Fruit fly (Drosophila melanogaster) whole organism, prepupa: ENCODE measurements around the gene Dtg.

Experiments
- CG10631 ChIP-seq: fragments of 200-800 bp; sonication (Bioruptor generic); optimal IDR thresholded peaks from 2 replicates; lab custom pipeline; 2016; ENCODE audit warnings: missing biosample characterization, missing genetic modification characterization
- CG11762 ChIP-seq: fragments of 200-800 bp; sonication (Bioruptor generic); optimal IDR thresholded peaks from 3 replicates; lab custom pipeline; 2016; ENCODE audit warnings: missing biosample characterization, missing genetic modification characterization; ENCODE audit not compliant: insufficient read depth
- CG31627 ChIP-seq: fragments of 200-800 bp; sonication (Bioruptor generic); optimal IDR thresholded peaks from 3 replicates; lab custom pipeline; 2016; ENCODE audit warnings: missing biosample characterization, missing genetic modification characterization
- CG6808 ChIP-seq: fragments of 200-800 bp; sonication (Bioruptor generic); optimal IDR thresholded peaks from 3 replicates; lab custom pipeline; 2017; ENCODE audit warnings: missing biosample characterization, missing genetic modification characterization, mild to moderate bottlenecking, moderate library complexity, missing genetic modification reagents
- Hr39 ChIP-seq: fragments of 200-800 bp; sonication (Bioruptor generic); optimal IDR thresholded peaks from 2 replicates; lab custom pipeline; 2016; ENCODE audit warnings: missing biosample characterization, missing genetic modification characterization
- Sox14 ChIP-seq: fragments of 200-800 bp; sonication (Bioruptor generic); optimal IDR thresholded peaks from 3 replicates; lab custom pipeline; 2016; ENCODE audit warnings: missing biosample characterization, missing genetic modification characterization
- dac ChIP-seq: fragments of 200-800 bp; sonication (Bioruptor generic); optimal IDR thresholded peaks from 2 replicates; lab custom pipeline; 2017; ENCODE audit warnings: missing biosample characterization, mild to moderate bottlenecking, missing genetic modification characterization
- salr ChIP-seq, 2 experiments: fragments of 200-800 bp; sonication (Bioruptor generic); optimal IDR thresholded peaks; 3 replicates each; lab custom pipeline; 2016 to 2018; ENCODE audit warnings: missing biosample characterization in 2 of 2, missing genetic modification characterization in 2 of 2, mild to moderate bottlenecking in 1 of 2

- no peak for TF ChIP-seq salr (GFP tag; optimal IDR thresholded peaks at IDR 0.05; lab: Kevin White, UChicago)
- TF ChIP-seq dac: no peak
- TF ChIP-seq CG10631 (GFP tag; lab: Kevin White, UChicago): no peak
- no peak for TF ChIP-seq CG31627 (GFP tag; lab: Kevin White, UChicago)
- no peak for TF ChIP-seq CG11762 (GFP tag; lab: Kevin White, UChicago)
- no peak for TF ChIP-seq Sox14 (GFP tag; lab: Kevin White, UChicago)
- no peak for TF ChIP-seq Hr39
- TF ChIP-seq CG6808 (GFP tag; lab: Kevin White, UChicago): no peak
These were observed 1.5 kb downstream of the Dtg start for dm6 chr3R:12649099-12650029.
